Worm (Caenorhabditis elegans) whole organism, early embryonic: Measurements from ENCODE around the gene lbp-8.
A peak's percentile ranks its signal among the peaks of the same experiment; 100 is the strongest.

Experiments
- B0310.2 ChIP-seq: sonication (generic microtip); optimal IDR thresholded peaks from 2 replicates; lab custom pipeline; 2016; ENCODE audit warnings: mild to moderate bottlenecking, missing genetic modification characterization, missing compliant biosample characterization
- F13C5.2 ChIP-seq: sonication (generic microtip); optimal IDR thresholded peaks from 2 replicates; lab custom pipeline; 2017; ENCODE audit warnings: mild to moderate bottlenecking, missing genetic modification characterization, inconsistent platforms, missing compliant biosample characterization
- aly-1 ChIP-seq: sonication (generic microtip); optimal IDR thresholded peaks from 2 replicates; lab custom pipeline; 2016; ENCODE audit warnings: missing genetic modification characterization, missing compliant biosample characterization
- ama-1 ChIP-seq: fragments of 150-350 bp; optimal IDR thresholded peaks from 2 replicates; lab custom pipeline; 2014
- ceh-13 ChIP-seq: fragments of 200-800 bp; sonication (Bioruptor generic); optimal IDR thresholded peaks from 2 replicates; lab custom pipeline; 2018; ENCODE audit warnings: mild to moderate bottlenecking, missing genetic modification characterization, missing compliant biosample characterization
- ceh-36 ChIP-seq: sonication (generic microtip); optimal IDR thresholded peaks from 2 replicates; lab custom pipeline; 2016; ENCODE audit warnings: missing genetic modification characterization, inconsistent platforms, missing compliant biosample characterization
- ets-7 ChIP-seq: sonication (generic microtip); optimal IDR thresholded peaks from 2 replicates; lab custom pipeline; 2016; ENCODE audit warnings: missing genotype, missing genetic modification characterization, missing compliant biosample characterization
- flt-1 ChIP-seq: fragments of 200-800 bp; sonication (Bioruptor generic); IDR thresholded peaks from 2 replicates; pipeline ENCODE4 v1.3.6; 2022; ENCODE audit warnings: missing genetic modification characterization, missing compliant biosample characterization
- hmbx-1 ChIP-seq: sonication (generic microtip); optimal IDR thresholded peaks from 2 replicates; lab custom pipeline; 2016; ENCODE audit warnings: mild to moderate bottlenecking, missing genetic modification characterization, missing compliant biosample characterization
- hmg-4 ChIP-seq: fragments of 200-800 bp; sonication (Bioruptor generic); optimal IDR thresholded peaks from 2 replicates; lab custom pipeline; 2018; ENCODE audit warnings: mild to moderate bottlenecking, missing genetic modification characterization, missing compliant biosample characterization
- hnd-1 ChIP-seq: sonication (generic microtip); optimal IDR thresholded peaks from 2 replicates; lab custom pipeline; 2016; ENCODE audit warnings: missing genetic modification characterization, missing compliant biosample characterization
- pes-1 ChIP-seq: fragments of 200-800 bp; sonication (Bioruptor generic); IDR thresholded peaks from 2 replicates; pipeline ENCODE4 v1.3.6; 2022; ENCODE audit warnings: missing genetic modification reagents, missing genetic modification characterization, missing compliant biosample characterization
- scrt-1 ChIP-seq: fragments of 200-800 bp; sonication (Bioruptor generic); IDR thresholded peaks from 2 replicates; pipeline ENCODE4 v1.3.6; 2022; ENCODE audit warnings: missing genetic modification characterization, missing compliant biosample characterization
- sea-1 ChIP-seq: fragments of 200-800 bp; sonication (Bioruptor generic); conservative IDR thresholded peaks from 2 replicates; pipeline ENCODE4 v1.3.6; 2022; ENCODE audit warnings: missing genetic modification characterization, missing compliant biosample characterization
- tbx-11 ChIP-seq: fragments of 200-800 bp; sonication (Bioruptor generic); IDR thresholded peaks from 2 replicates; pipeline ENCODE4 v1.3.6; 2022; ENCODE audit warnings: missing genetic modification characterization, missing compliant biosample characterization
- tbx-37 ChIP-seq: fragments of 200-800 bp; sonication (Bioruptor generic); conservative IDR thresholded peaks from 2 replicates; pipeline ENCODE4 v1.3.6; 2022; ENCODE audit warnings: missing genetic modification reagents, missing genetic modification characterization, missing compliant biosample characterization
- tra-4 ChIP-seq: sonication (generic microtip); optimal IDR thresholded peaks from 2 replicates; lab custom pipeline; 2017; ENCODE audit warnings: missing genetic modification characterization, missing compliant biosample characterization

lbp-8 gene

ce11 chrV:13868886-13869285 is 21.7 kb upstream of the lbp-8 start:
- peak; percentile 10 for TF ChIP-seq B0310.2 (tag; lab: Kevin White, UChicago)
- peak; percentile 30 for TF ChIP-seq hmbx-1 (tag; lab: Kevin White, UChicago)

DNA sequence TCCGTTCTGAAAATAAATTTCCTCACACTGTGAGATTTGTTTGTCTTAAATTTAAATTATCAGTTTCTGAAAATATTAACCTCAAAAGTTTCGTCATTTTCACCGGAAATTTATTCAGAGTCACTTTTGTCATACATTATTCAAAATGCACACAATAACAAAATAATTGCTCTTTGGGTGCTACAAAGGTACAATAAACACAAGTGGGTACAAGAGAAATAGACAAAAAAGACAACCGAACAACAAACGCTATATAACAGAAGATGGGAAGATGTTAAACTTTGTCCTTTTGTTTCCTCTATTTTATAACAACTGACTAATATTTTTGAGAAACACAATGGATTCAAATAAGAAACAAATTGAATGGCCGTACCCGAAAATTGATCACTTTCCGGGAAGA is 21.0 kb upstream of the lbp-8 start:
- TF ChIP-seq ceh-13 (GFP tag; lab: Kevin White, UChicago), result no peak
- TF ChIP-seq flt-1 (GFP tag; lab: Robert Waterston, UW), result no peak
- TF ChIP-seq scrt-1 (GFP tag; lab: Robert Waterston, UW), result no peak
- TF ChIP-seq tbx-11 (GFP tag; lab: Robert Waterston, UW), result no peak
- no peak for TF ChIP-seq hmg-4 (GFP tag; lab: Kevin White, UChicago)
- TF ChIP-seq ets-7, result no peak
- no peak for TF ChIP-seq pes-1 (GFP tag; lab: Robert Waterston, UW)
- no peak for TF ChIP-seq aly-1
- TF ChIP-seq hnd-1 (tag; lab: Kevin White, UChicago), result no peak
- TF ChIP-seq ama-1 (lab: Kevin White, UChicago), result no peak
- TF ChIP-seq sea-1 (GFP tag; lab: Robert Waterston, UW), result no peak
- no peak for TF ChIP-seq hmbx-1 (tag; lab: Kevin White, UChicago)
- no peak for TF ChIP-seq tbx-37 (GFP tag; lab: Robert Waterston, UW)

DNA sequence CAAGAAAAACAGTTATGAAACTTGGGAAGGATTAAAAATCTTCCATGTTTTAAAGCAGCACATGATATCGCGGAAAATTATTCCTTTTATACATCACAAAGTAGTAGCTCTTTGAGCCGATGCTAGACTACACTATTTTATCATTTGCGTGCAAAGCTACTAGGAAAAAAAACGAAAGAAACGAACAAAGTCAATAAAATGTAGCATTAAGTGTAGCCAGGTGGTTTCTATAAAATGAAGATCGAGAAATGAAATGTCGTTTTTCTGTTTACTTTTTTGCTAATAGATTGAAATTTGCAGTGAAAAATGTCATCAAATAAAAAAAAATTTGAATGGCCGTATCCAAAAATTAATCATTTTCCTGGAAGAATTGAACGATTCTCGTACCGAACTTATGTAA is 17.7 kb upstream of the lbp-8 start, which contains the start of gene cpt-5:
cpt-5 (plus strand) TSS at position 301 of the 400 bp plus-strand sequence.
- TF ChIP-seq pes-1 (GFP tag; lab: Robert Waterston, UW) (no peak), sea-1 (GFP tag; lab: Robert Waterston, UW) (no peak), ets-7 (no peak), B0310.2 (tag; lab: Kevin White, UChicago) (no peak), hmg-4 (GFP tag; lab: Kevin White, UChicago) (no peak), scrt-1 (GFP tag; lab: Robert Waterston, UW) (no peak), tbx-11 (GFP tag; lab: Robert Waterston, UW) (no peak), F13C5.2 (tag; lab: Kevin White, UChicago) (no peak), tbx-37 (GFP tag; lab: Robert Waterston, UW) (no peak), flt-1 (GFP tag; lab: Robert Waterston, UW) (no peak), ama-1 (lab: Kevin White, UChicago) (no peak), hnd-1 (tag; lab: Kevin White, UChicago) (no peak), aly-1 (no peak), ceh-36 (tag; lab: Kevin White, UChicago) (no peak)

- TF ChIP-seq ama-1 (lab: Kevin White, UChicago) (no peak), sea-1 (GFP tag; lab: Robert Waterston, UW) (no peak), ceh-13 (GFP tag; lab: Kevin White, UChicago) (no peak), hmbx-1 (tag; lab: Kevin White, UChicago) (no peak), F13C5.2 (tag; lab: Kevin White, UChicago) (no peak), tbx-37 (GFP tag; lab: Robert Waterston, UW) (no peak), pes-1 (GFP tag; lab: Robert Waterston, UW) (no peak), tbx-11 (GFP tag; lab: Robert Waterston, UW) (no peak), hmg-4 (GFP tag; lab: Kevin White, UChicago) (no peak)
These were observed 17.2 kb upstream of the lbp-8 start for ce11 chrV:13873323-13873722.

- TF ChIP-seq pes-1 (GFP tag; lab: Robert Waterston, UW) (no peak), tbx-11 (GFP tag; lab: Robert Waterston, UW) (no peak), ets-7 (no peak), aly-1 (no peak), scrt-1 (GFP tag; lab: Robert Waterston, UW) (no peak), tra-4 (tag; lab: Kevin White, UChicago) (no peak), ceh-36 (tag; lab: Kevin White, UChicago) (no peak)
These were observed 14.0 kb upstream of the lbp-8 start, which contains the start of gene T22G5.1 for ce11 chrV:13876529-13876928. Gene T22G5.1, plus strand, starts transcription at chrV:13876829.

DNA sequence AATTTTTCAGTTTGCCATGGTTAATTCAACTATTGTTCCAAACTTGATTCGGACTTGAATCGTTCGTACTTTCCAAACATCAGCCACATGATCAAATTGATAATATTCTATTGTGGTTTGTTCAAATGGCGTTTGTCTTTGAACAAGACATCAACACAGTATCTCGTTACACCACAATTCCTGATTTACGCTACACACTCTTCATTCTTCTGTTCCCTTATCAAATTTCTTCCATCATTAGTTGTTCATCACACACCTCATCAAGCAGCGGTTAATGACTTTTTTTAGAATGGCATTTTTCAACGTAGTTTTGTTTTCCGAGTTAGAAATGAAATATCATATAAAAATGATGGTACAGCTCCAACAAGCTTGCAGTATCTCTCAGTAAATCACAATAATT is 12.3 kb upstream of the lbp-8 start:
- TF ChIP-seq ets-7 (no peak), ceh-36 (tag; lab: Kevin White, UChicago) (no peak), ama-1 (lab: Kevin White, UChicago) (no peak), aly-1 (no peak), flt-1 (GFP tag; lab: Robert Waterston, UW) (no peak), hmg-4 (GFP tag; lab: Kevin White, UChicago) (no peak), ceh-13 (GFP tag; lab: Kevin White, UChicago) (no peak), F13C5.2 (tag; lab: Kevin White, UChicago) (no peak), B0310.2 (tag; lab: Kevin White, UChicago) (no peak), scrt-1 (GFP tag; lab: Robert Waterston, UW) (no peak), tra-4 (tag; lab: Kevin White, UChicago) (no peak), sea-1 (GFP tag; lab: Robert Waterston, UW) (no peak), hnd-1 (tag; lab: Kevin White, UChicago) (no peak), pes-1 (GFP tag; lab: Robert Waterston, UW) (no peak), hmbx-1 (tag; lab: Kevin White, UChicago) (no peak), tbx-11 (GFP tag; lab: Robert Waterston, UW) (no peak), tbx-37 (GFP tag; lab: Robert Waterston, UW) (no peak)

ce11 chrV:13879241-13879640 is 11.3 kb upstream of the lbp-8 start, which contains the start of gene lbp-7:
Gene lbp-7, plus strand, starts transcription at chrV:13879552.
- TF ChIP-seq aly-1 (no peak), hmbx-1 (tag; lab: Kevin White, UChicago) (no peak), hmg-4 (GFP tag; lab: Kevin White, UChicago) (no peak), ceh-36 (tag; lab: Kevin White, UChicago) (no peak), tbx-11 (GFP tag; lab: Robert Waterston, UW) (no peak), F13C5.2 (tag; lab: Kevin White, UChicago) (no peak), ceh-13 (GFP tag; lab: Kevin White, UChicago) (no peak), pes-1 (GFP tag; lab: Robert Waterston, UW) (no peak), ets-7 (no peak), tra-4 (tag; lab: Kevin White, UChicago) (no peak), scrt-1 (GFP tag; lab: Robert Waterston, UW) (no peak), flt-1 (GFP tag; lab: Robert Waterston, UW) (no peak), hnd-1 (tag; lab: Kevin White, UChicago) (no peak), sea-1 (GFP tag; lab: Robert Waterston, UW) (no peak), ama-1 (lab: Kevin White, UChicago) (no peak), tbx-37 (GFP tag; lab: Robert Waterston, UW) (no peak), B0310.2 (tag; lab: Kevin White, UChicago) (no peak)
